Fruit fly (Drosophila melanogaster) whole organism, pupa: ENCODE results near the gene Bmcp.

Experiments
- CG12605 ChIP-seq: fragments of 200-800 bp; sonication (Bioruptor generic); IDR thresholded peaks from 2 replicates; pipeline ENCODE4 v1.3.6; 2022; ENCODE audit warnings: missing biosample characterization, missing genetic modification characterization
- CG13204 ChIP-seq: fragments of 200-800 bp; sonication (Bioruptor generic); optimal IDR thresholded peaks from 2 replicates; lab custom pipeline; 2018; ENCODE audit warnings: missing biosample characterization, mild to moderate bottlenecking, missing genetic modification characterization, moderate library complexity
- CG14655 ChIP-seq: fragments of 200-800 bp; sonication (Bioruptor generic); optimal IDR thresholded peaks from 3 replicates; lab custom pipeline; 2017; ENCODE audit warnings: mild to moderate bottlenecking, missing biosample characterization, missing genetic modification reagents, missing genetic modification characterization
- CG32121 ChIP-seq: fragments of 200-800 bp; sonication (Bioruptor generic); IDR thresholded peaks from 2 replicates; pipeline ENCODE4 v1.3.6; 2022; ENCODE audit warnings: missing biosample characterization, missing genetic modification characterization
- CG4496 ChIP-seq: fragments of 200-800 bp; sonication (Bioruptor generic); IDR thresholded peaks from 3 replicates; pipeline ENCODE4 v1.3.6; 2022; ENCODE audit warnings: missing biosample characterization, missing genetic modification characterization
- CG8301 ChIP-seq: fragments of 200-800 bp; sonication (Bioruptor generic); optimal IDR thresholded peaks from 2 replicates; lab custom pipeline; 2018; ENCODE audit warnings: missing biosample characterization, mild to moderate bottlenecking, missing genetic modification characterization
- Ets98B ChIP-seq: fragments of 200-800 bp; sonication (Bioruptor generic); IDR thresholded peaks from 2 replicates; pipeline ENCODE4 v1.3.6; 2022; ENCODE audit warnings: missing biosample characterization, missing genetic modification characterization
- Pif1A ChIP-seq: fragments of 200-800 bp; sonication (Bioruptor generic); optimal IDR thresholded peaks from 3 replicates; lab custom pipeline; 2016; ENCODE audit warnings: missing biosample characterization, missing genetic modification characterization
- Pif1B ChIP-seq: fragments of 200-800 bp; sonication (Bioruptor generic); optimal IDR thresholded peaks from 3 replicates; lab custom pipeline; 2016; ENCODE audit warnings: missing biosample characterization, missing genetic modification characterization
- fd96Ca ChIP-seq: fragments of 200-800 bp; sonication (Bioruptor generic); IDR thresholded peaks from 3 replicates; pipeline ENCODE4 v1.3.6; 2022; ENCODE audit warnings: missing biosample characterization, missing genetic modification characterization
- gl ChIP-seq: fragments of 200-800 bp; sonication (Bioruptor generic); optimal IDR thresholded peaks from 2 replicates; lab custom pipeline; 2018; ENCODE audit warnings: missing biosample characterization, mild to moderate bottlenecking, missing genetic modification characterization
- rn ChIP-seq: fragments of 200-800 bp; sonication (Bioruptor generic); IDR thresholded peaks from 2 replicates; pipeline ENCODE4 v1.3.6; 2022; ENCODE audit warnings: missing biosample characterization, missing genetic modification characterization

dm6 chr3L:11699163-11699562, 21.6 kb upstream of the Bmcp start, which contains the start of gene Dnai2:
- TF ChIP-seq gl (no peak), CG4496 (GFP tag; lab: Robert Waterston, UW) (no peak), CG8301 (no peak), fd96Ca (GFP tag; lab: Robert Waterston, UW) (no peak), rn (GFP tag; lab: Robert Waterston, UW) (no peak), CG13204 (GFP tag; lab: Kevin White, UChicago) (no peak), Pif1A (no peak), CG12605 (GFP tag; lab: Robert Waterston, UW) (no peak), Ets98B (GFP tag; lab: Robert Waterston, UW) (no peak), Pif1B (GFP tag; lab: Kevin White, UChicago) (no peak), CG32121 (GFP tag; lab: Robert Waterston, UW) (no peak), CG14655 (GFP tag; lab: Kevin White, UChicago) (no peak)
